Worm (Caenorhabditis elegans): ENCODE measurements around the gene sec-3.

DNA sequence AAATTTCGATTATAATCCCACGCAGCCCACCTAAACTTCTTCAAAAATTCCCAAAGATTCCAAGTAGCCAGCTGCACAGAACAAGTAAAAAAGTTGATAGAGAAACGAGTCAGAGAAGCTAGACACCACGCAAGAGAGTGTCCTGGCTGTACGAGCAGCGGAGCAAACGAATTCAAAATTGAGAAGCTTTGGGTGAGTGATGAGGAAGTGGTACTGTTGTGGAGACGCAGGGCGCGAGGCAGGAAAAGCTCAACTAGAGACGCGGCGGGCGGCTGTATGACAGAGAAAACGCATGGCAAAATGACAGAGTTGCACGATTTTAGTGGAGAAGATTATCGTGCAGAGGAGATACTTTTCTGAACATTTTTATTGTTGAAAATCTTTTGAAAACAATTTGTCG is 50.4 kb downstream of the sec-3 start:
- TF ChIP-seq nhr-77 (tag; optimal IDR thresholded peaks at IDR 0.05) (no peak), ztf-11 (tag; optimal IDR thresholded peaks at IDR 0.05) (no peak)

Data from whole organism, L4 larva.